Worm (Caenorhabditis elegans) whole organism, midembryonic: Measurements from ENCODE around the gene ZK1307.9.

Experiments used
- cog-1 ChIP-seq: sonication (generic microtip); optimal IDR thresholded peaks from 2 replicates; lab custom pipeline; 2016; ENCODE audit warnings: missing genetic modification characterization, missing compliant biosample characterization
- ref-1 ChIP-seq: fragments of 200-800 bp; sonication (Bioruptor generic); conservative IDR thresholded peaks from 2 replicates; pipeline ENCODE4 v1.3.6; 2022; ENCODE audit warnings: missing genetic modification reagents, missing genetic modification characterization, missing compliant biosample characterization

- no peak for TF ChIP-seq ref-1 (GFP tag; lab: Robert Waterston, UW)
- no peak for TF ChIP-seq cog-1 (tag; lab: Kevin White, UChicago)
Measured at ce11 chrII:9662160-9662559, 12.9 kb downstream of the ZK1307.9 start.
